Worm (Caenorhabditis elegans): Measurements from ENCODE around the gene R74.7.

The R74.7 gene

ce11 chrIII:4195306-4196008, 8.8 kb upstream of the R74.7 start:
- TF ChIP-seq nhr-80 (tag; optimal IDR thresholded peaks at IDR 0.05) (peak; percentile 6), egl-44 (GFP tag; IDR thresholded peaks at IDR 0.05) (no peak), F57C9.4 (tag; optimal IDR thresholded peaks at IDR 0.05) (peak; percentile 62), gei-17 (GFP tag; optimal IDR thresholded peaks at IDR 0.05) (peak; percentile 73), mcd-1 (GFP tag; IDR thresholded peaks at IDR 0.05) (0 out of 2 replicates have a peak, but pooled peaks have one; percentile 19), rec-8 (tag; optimal IDR thresholded peaks at IDR 0.05) (peak in 1 of 2 experiments; percentile 29), K12H6.12 (tag; optimal IDR thresholded peaks at IDR 0.05) (peak; percentile 39), bed-1 (GFP tag; IDR thresholded peaks at IDR 0.05) (no peak), lin-26 (GFP tag; IDR thresholded peaks at IDR 0.05) (peak; percentile 41; the same call in 1 of the 2 replicates), snpc-1.1 (tag; optimal IDR thresholded peaks at IDR 0.05; ENCODE audit: insufficient read depth) (no peak), nfyb-1 (GFP tag; IDR thresholded peaks at IDR 0.05) (peak; percentile 91), madf-3 (GFP tag; IDR thresholded peaks at IDR 0.05) (peak; percentile 56; the same call in 1 of the 2 replicates), F22D6.2 (tag; optimal IDR thresholded peaks at IDR 0.05) (no peak), rcor-1 (GFP tag; IDR thresholded peaks at IDR 0.05) (no peak), atf-7 (tag; optimal IDR thresholded peaks at IDR 0.05) (peak; percentile 84), dox-1 (GFP tag; IDR thresholded peaks at IDR 0.05) (peak; percentile 46), lin-35 (GFP tag; optimal IDR thresholded peaks at IDR 0.05) (peak in 1 of 3 experiments; percentile 62), xnd-1 (tag; optimal IDR thresholded peaks at IDR 0.05) (no peak), K11D2.4 (GFP tag; IDR thresholded peaks at IDR 0.05) (peak; percentile 73), attf-6 (GFP tag; IDR thresholded peaks at IDR 0.05) (0 out of 2 replicates have a peak, but pooled peaks have one; percentile 9), hmg-20 (GFP tag; IDR thresholded peaks at IDR 0.05) (peak; percentile 81), nhr-179 (tag; optimal IDR thresholded peaks at IDR 0.05) (no peak), lin-40 (tag; optimal IDR thresholded peaks at IDR 0.05) (peak; percentile 57), fkh-3 (tag; optimal IDR thresholded peaks at IDR 0.05) (peak; percentile 80), snpc-1.3 (tag; optimal IDR thresholded peaks at IDR 0.05; ENCODE audit: insufficient read depth) (peak; percentile 41), Y53G8AR.9 (GFP tag; conservative IDR thresholded peaks at IDR 0.05) (peak; percentile 94), snpc-3.4 (tag; optimal IDR thresholded peaks at IDR 0.05) (peak; percentile 76), mes-4 (tag; optimal IDR thresholded peaks at IDR 0.05) (no peak), chd-7 (tag; optimal IDR thresholded peaks at IDR 0.05) (peak; percentile 79), T07F8.4 (tag; optimal IDR thresholded peaks at IDR 0.05) (no peak), ama-1 (optimal IDR thresholded peaks at IDR 0.05) (peak; percentile 96), ama-1 (GFP tag; optimal IDR thresholded peaks at IDR 0.05) (peak in 1 of 2 experiments; percentile 68), athp-1 (tag; optimal IDR thresholded peaks at IDR 0.05) (peak; percentile 68), B0336.3 (GFP tag; IDR thresholded peaks at IDR 0.05) (peak; percentile 95), madf-10 (tag; optimal IDR thresholded peaks at IDR 0.05) (peak; percentile 33), dpff-1 (tag; optimal IDR thresholded peaks at IDR 0.05) (peak; percentile 96), let-526 (GFP tag; IDR thresholded peaks at IDR 0.05) (0 out of 2 replicates have a peak, but pooled peaks have one; percentile 49), Y56A3A.18 (GFP tag; IDR thresholded peaks at IDR 0.05) (peak; percentile 87), ztf-26 (tag; optimal IDR thresholded peaks at IDR 0.05) (peak; percentile 56), F33H1.4 (GFP tag; IDR thresholded peaks at IDR 0.05) (0 out of 2 replicates have a peak, but pooled peaks have one; percentile 11), ceh-40 (GFP tag; IDR thresholded peaks at IDR 0.05) (peak; percentile 64; the same call in 1 of the 2 replicates), madf-6 (GFP tag; IDR thresholded peaks at IDR 0.05) (peak; percentile 66), F10E7.11 (tag; optimal IDR thresholded peaks at IDR 0.05) (peak; percentile 63), tlf-1 (GFP tag; optimal IDR thresholded peaks at IDR 0.05) (peak; percentile 77), let-607 (tag; optimal IDR thresholded peaks at IDR 0.05) (peak; percentile 67 to 89), ceh-79 (tag; optimal IDR thresholded peaks at IDR 0.05) (peak; percentile 33)

Measured in whole organism, young adult.